Fruit fly (Drosophila melanogaster) Kc167 (cell line): ENCODE results near the gene CG5235.

Experiments
- Myc ChIP-seq: fragments of >200 bp; optimal IDR thresholded peaks from 2 replicates; lab custom pipeline; 2017; ENCODE audit warnings: missing external identifiers
- Sin3A ChIP-seq: fragments of >200 bp; optimal IDR thresholded peaks from 2 replicates; lab custom pipeline; 2018; ENCODE audit warnings: missing external identifiers
- h ChIP-seq: fragments of >200 bp; optimal IDR thresholded peaks from 3 replicates; lab custom pipeline; 2018; ENCODE audit warnings: missing external identifiers
- insv ChIP-seq: fragments of >200 bp; optimal IDR thresholded peaks from 3 replicates; lab custom pipeline; 2018; ENCODE audit warnings: missing external identifiers
- psq ChIP-seq: fragments of >200 bp; optimal IDR thresholded peaks from 2 replicates; lab custom pipeline; 2017; ENCODE audit warnings: missing external identifiers
- ttk ChIP-seq: sonication (Bioruptor generic); optimal IDR thresholded peaks from 2 replicates; lab custom pipeline; 2017; ENCODE audit warnings: missing external identifiers

DNA sequence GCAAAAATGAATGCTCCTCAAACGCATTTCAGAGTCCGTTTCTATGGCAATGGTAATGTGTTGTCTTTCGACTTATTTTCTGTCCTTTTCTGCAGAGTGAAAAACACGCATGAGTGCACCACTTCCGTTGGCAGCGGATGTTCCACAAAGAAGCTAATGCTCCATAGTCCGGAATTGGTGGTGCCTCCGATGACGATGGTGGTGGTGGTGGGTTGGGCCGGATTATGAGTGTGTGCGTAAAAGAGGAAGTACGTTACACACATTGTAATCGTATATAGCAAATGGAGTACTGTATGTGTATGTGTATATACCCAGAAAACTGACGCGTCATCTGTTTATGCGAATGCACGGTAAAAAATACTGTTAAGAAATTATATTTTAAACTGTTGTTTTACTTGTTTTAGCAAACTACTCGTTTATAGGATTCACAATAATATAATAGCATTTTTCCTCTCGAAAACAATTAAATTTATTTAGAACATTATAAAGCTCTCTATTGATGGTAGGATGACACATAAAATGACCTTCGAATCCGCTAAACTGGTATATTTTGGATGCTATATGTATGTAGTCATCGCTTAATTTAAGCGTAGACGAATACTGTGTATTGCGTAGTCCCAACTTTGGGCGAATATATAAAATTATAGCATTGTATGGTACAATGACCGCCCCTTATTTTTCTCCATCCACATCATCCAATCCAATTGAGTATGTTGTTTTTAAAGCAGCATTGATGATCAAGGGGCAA, 44.9 kb downstream of the CG5235 start:
- TF ChIP-seq h (lab: Kevin White, UChicago) = no peak
- TF ChIP-seq Sin3A (lab: Kevin White, UChicago) = no peak
- TF ChIP-seq ttk (lab: Kevin White, UChicago) = no peak
- no peak for TF ChIP-seq insv (lab: Kevin White, UChicago)
- no peak for TF ChIP-seq psq
- no peak for TF ChIP-seq Myc
